Fruit fly (Drosophila melanogaster) whole organism, prepupa: ENCODE results near the gene slp2.
A peak's percentile ranks its signal among the peaks of the same experiment; 100 is the strongest.

ENCODE experiments used
- Ets21C ChIP-seq: fragments of 200-800 bp; sonication (Bioruptor generic); optimal IDR thresholded peaks from 3 replicates; lab custom pipeline; 2016; ENCODE audit warnings: missing biosample characterization, missing genetic modification characterization
- esn ChIP-seq: fragments of 200-800 bp; sonication (Bioruptor generic); optimal IDR thresholded peaks from 2 replicates; lab custom pipeline; 2016; ENCODE audit warnings: missing biosample characterization, mild to moderate bottlenecking, missing genetic modification characterization, moderate library complexity

- TF ChIP-seq esn (GFP tag; lab: Kevin White, UChicago), result peak; percentile 38
- TF ChIP-seq Ets21C (GFP tag; lab: Kevin White, UChicago), result no peak
These were observed 15.5 kb downstream of the slp2 start for dm6 chr2L:3852120-3852519.
